Worm (Caenorhabditis elegans) whole organism, late embryonic: ENCODE results near the gene sri-45.

Source experiments
- ahr-1 ChIP-seq: sonication (generic microtip); optimal IDR thresholded peaks from 2 replicates; lab custom pipeline; 2016; ENCODE audit warnings: missing genetic modification characterization, missing compliant biosample characterization
- elt-2 ChIP-seq: sonication (generic microtip); optimal IDR thresholded peaks from 2 replicates; lab custom pipeline; 2016; ENCODE audit warnings: missing genetic modification reagents, missing genetic modification characterization, missing compliant biosample characterization
- fkh-10 ChIP-seq: fragments of 150-350 bp; optimal IDR thresholded peaks from 2 replicates; lab custom pipeline; 2014; ENCODE audit warnings: missing biosample characterization, missing genetic modification reagents, missing genetic modification characterization
- lim-6 ChIP-seq: sonication (generic microtip); optimal IDR thresholded peaks from 2 replicates; lab custom pipeline; 2016; ENCODE audit warnings: missing genetic modification characterization, missing compliant biosample characterization
- nhr-11 ChIP-seq: fragments of 150-350 bp; optimal IDR thresholded peaks from 2 replicates; lab custom pipeline; 2014; ENCODE audit warnings: missing biosample characterization, missing genetic modification characterization
- pag-3 ChIP-seq: sonication (generic microtip); optimal IDR thresholded peaks from 2 replicates; lab custom pipeline; 2016; ENCODE audit warnings: missing compliant biosample characterization, missing genetic modification characterization, borderline replicate concordance
- pha-4 ChIP-seq: fragments of 150-350 bp; optimal IDR thresholded peaks from 2 replicates; lab custom pipeline; 2018; ENCODE audit warnings: missing biosample characterization, missing genetic modification reagents, missing genetic modification characterization
- unc-42 ChIP-seq: sonication (generic microtip); optimal IDR thresholded peaks from 2 replicates; lab custom pipeline; 2016; ENCODE audit warnings: missing genotype, missing genetic modification characterization, missing compliant biosample characterization
- unc-86 ChIP-seq: sonication (generic microtip); optimal IDR thresholded peaks from 2 replicates; lab custom pipeline; 2016; ENCODE audit warnings: missing genetic modification characterization, missing compliant biosample characterization

DNA sequence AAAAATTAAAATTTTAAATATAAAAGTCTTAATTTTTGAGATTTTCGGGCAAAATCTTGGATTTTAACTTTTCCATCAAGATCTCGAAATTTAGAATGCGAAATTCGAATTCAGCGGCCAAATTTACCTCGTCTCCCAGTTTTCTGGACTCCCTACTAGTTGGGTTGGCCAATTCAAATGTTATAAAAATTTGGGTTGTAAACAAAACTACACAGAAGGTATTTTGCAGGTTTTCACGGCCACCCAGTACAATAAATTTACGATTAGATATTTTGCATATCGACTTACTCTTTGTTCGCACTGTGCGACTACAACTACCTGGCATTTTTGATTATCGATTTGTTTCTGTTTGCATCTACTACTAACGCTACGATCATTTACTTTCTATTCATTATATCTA lies 23.2 kb upstream of the sri-45 start, which contains the start of gene T02H6.5:
- TF ChIP-seq elt-2 (tag; lab: Kevin White, UChicago): no peak
- no peak for TF ChIP-seq unc-86 (tag; lab: Kevin White, UChicago)
- TF ChIP-seq unc-42 (tag; lab: Kevin White, UChicago): no peak
- no peak for TF ChIP-seq lim-6 (tag; lab: Kevin White, UChicago)
- TF ChIP-seq pha-4: no peak
- no peak for TF ChIP-seq pag-3 (tag; lab: Kevin White, UChicago)
- TF ChIP-seq ahr-1 (tag; lab: Kevin White, UChicago): no peak
- no peak for TF ChIP-seq fkh-10 (GFP tag; lab: Kevin White, UChicago)
- TF ChIP-seq nhr-11 (tag; lab: Kevin White, UChicago): no peak
